Fruit fly (Drosophila melanogaster): ENCODE measurements around the gene Nmdmc.

Nmdmc gene

DNA sequence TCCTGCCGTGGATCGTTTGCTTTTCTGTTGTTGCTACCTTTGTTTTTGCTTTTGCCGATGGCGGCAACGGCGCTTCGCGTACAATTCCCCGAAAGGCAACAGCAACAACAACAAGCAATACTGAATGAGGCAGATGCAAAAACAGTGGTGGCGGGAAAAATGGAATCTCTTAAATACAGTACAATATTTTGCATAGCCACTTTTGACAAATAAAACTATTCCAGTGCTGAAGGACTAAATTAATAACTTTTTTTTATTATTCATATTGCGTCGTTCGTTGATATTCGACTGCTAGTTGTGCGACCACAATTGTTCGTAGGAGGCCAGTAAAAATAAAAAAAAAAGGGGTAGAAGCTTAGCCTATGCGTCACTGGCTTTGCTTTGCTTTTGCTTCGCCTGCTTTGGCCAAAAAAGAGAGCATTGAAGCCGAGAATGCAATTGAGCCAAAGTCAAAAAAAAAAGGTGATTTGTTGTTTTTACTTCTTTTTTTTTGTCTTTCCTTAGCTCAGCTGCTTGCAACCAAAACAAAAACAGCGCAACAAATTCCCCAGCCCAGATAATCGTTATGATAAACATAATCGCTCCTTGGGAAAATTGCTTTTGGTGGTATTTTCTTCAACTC, 18.4 kb downstream of the Nmdmc start (continued):
- peak; percentile 57 for TF ChIP-seq sd (tag; optimal IDR thresholded peaks at IDR 0.05)
- TF ChIP-seq Camta (GFP tag; optimal IDR thresholded peaks at IDR 0.05) = peak; percentile 81
- peak; percentile 86 for TF ChIP-seq Gug (GFP tag; IDR thresholded peaks at IDR 0.05)
- peak; percentile 77; the same call in 1 of the 3 replicates for TF ChIP-seq CG2199 (GFP tag; IDR thresholded peaks at IDR 0.05)
- no peak for TF ChIP-seq inv (GFP tag; IDR thresholded peaks at IDR 0.05; ENCODE audit: partially characterized antibody)
- TF ChIP-seq nom (GFP tag; optimal IDR thresholded peaks at IDR 0.05) = peak; percentile 97
- no peak for TF ChIP-seq unc-4 (GFP tag; IDR thresholded peaks at IDR 0.05; ENCODE audit: partially characterized antibody)
- peak; percentile 84 for TF ChIP-seq CG32532 (GFP tag; IDR thresholded peaks at IDR 0.05)
- TF ChIP-seq Optix (GFP tag; IDR thresholded peaks at IDR 0.05) = peak; percentile 89
- peak; percentile 40 for TF ChIP-seq CTCF (GFP tag; optimal IDR thresholded peaks at IDR 0.05)
- peak; percentile 78 to 89 for TF ChIP-seq dpn (GFP tag; optimal IDR thresholded peaks at IDR 0.05)
- TF ChIP-seq CG10209 (GFP tag; optimal IDR thresholded peaks at IDR 0.05) = peak; percentile 85
- TF ChIP-seq CG31441 (GFP tag; IDR thresholded peaks at IDR 0.05) = peak; percentile 81
- TF ChIP-seq MBD-R2 (GFP tag; IDR thresholded peaks at IDR 0.05) = peak; percentile 85
- TF ChIP-seq Dek (tag; optimal IDR thresholded peaks at IDR 0.05) = peak; percentile 85
- TF ChIP-seq ro (GFP tag; IDR thresholded peaks at IDR 0.05) = peak; percentile 65
- TF ChIP-seq CG7271 (tag; optimal IDR thresholded peaks at IDR 0.05) = peak; percentile 33
- TF ChIP-seq row (GFP tag; IDR thresholded peaks at IDR 0.05) = peak; percentile 90
- no peak for TF ChIP-seq CG17612 (GFP tag; IDR thresholded peaks at IDR 0.05)
- TF ChIP-seq lilli (GFP tag; optimal IDR thresholded peaks at IDR 0.05) = peak; percentile 94
- TF ChIP-seq CG4730 (GFP tag; IDR thresholded peaks at IDR 0.05) = peak; percentile 91
- peak; percentile 87 for TF ChIP-seq Blimp-1 (GFP tag; optimal IDR thresholded peaks at IDR 0.05)
- TF ChIP-seq pzg (GFP tag; optimal IDR thresholded peaks at IDR 0.05) = peak; percentile 1
- TF ChIP-seq CG18599 (GFP tag; optimal IDR thresholded peaks at IDR 0.05) = peak; percentile 92
- TF ChIP-seq Stat92E (GFP tag; optimal IDR thresholded peaks at IDR 0.05) = peak in 1 of 3 experiments; percentile 95
- peak; percentile 91 for TF ChIP-seq gem (tag; optimal IDR thresholded peaks at IDR 0.05)
- no peak for TF ChIP-seq abd-A (tag; optimal IDR thresholded peaks at IDR 0.05)
- TF ChIP-seq peb (GFP tag; IDR thresholded peaks at IDR 0.05) = peak; percentile 84
- TF ChIP-seq Ada2b (GFP tag; IDR thresholded peaks at IDR 0.05) = peak; percentile 89
- peak; percentile 25 for TF ChIP-seq trem (tag; optimal IDR thresholded peaks at IDR 0.05)
- TF ChIP-seq CG11723 (GFP tag; optimal IDR thresholded peaks at IDR 0.05) = peak; percentile 71
- TF ChIP-seq ham (GFP tag; IDR thresholded peaks at IDR 0.05) = no peak
- TF ChIP-seq repo (GFP tag; optimal IDR thresholded peaks at IDR 0.05) = peak; percentile 68
- TF ChIP-seq fd102C (GFP tag; optimal IDR thresholded peaks at IDR 0.05) = no peak
- TF ChIP-seq CoRest (tag; optimal IDR thresholded peaks at IDR 0.05) = peak; percentile 84
- TF ChIP-seq Fer1 (GFP tag; optimal IDR thresholded peaks at IDR 0.05) = peak; percentile 85
- TF ChIP-seq emc (GFP tag; optimal IDR thresholded peaks at IDR 0.05) = peak; percentile 67
- peak; percentile 71 for TF ChIP-seq cas (GFP tag; IDR thresholded peaks at IDR 0.05)
- TF ChIP-seq CG13424 (tag; optimal IDR thresholded peaks at IDR 0.05) = peak; percentile 86
- no peak for TF ChIP-seq CG8478 (optimal IDR thresholded peaks at IDR 0.05)
- TF ChIP-seq CG9797 (GFP tag; optimal IDR thresholded peaks at IDR 0.05) = no peak
- TF ChIP-seq CG12659 (GFP tag; optimal IDR thresholded peaks at IDR 0.05) = peak; percentile 86
- TF ChIP-seq Pdp1 (GFP tag; optimal IDR thresholded peaks at IDR 0.05) = peak; percentile 63 to 83
- no peak for TF ChIP-seq zf30C (GFP tag; optimal IDR thresholded peaks at IDR 0.05)
- peak; percentile 42 for TF ChIP-seq luna (GFP tag; optimal IDR thresholded peaks at IDR 0.05)
- peak; percentile 92 for TF ChIP-seq HLH3B (GFP tag; IDR thresholded peaks at IDR 0.05)
- TF ChIP-seq CG43689 (GFP tag; IDR thresholded peaks at IDR 0.05) = peak; percentile 86
- TF ChIP-seq so (GFP tag; IDR thresholded peaks at IDR 0.05) = peak; percentile 92
- TF ChIP-seq dimm (GFP tag; IDR thresholded peaks at IDR 0.05) = no peak; the same call in 1 of the 2 replicates
- TF ChIP-seq tup (GFP tag; optimal IDR thresholded peaks at IDR 0.05) = peak; percentile 83
- TF ChIP-seq yki (optimal IDR thresholded peaks at IDR 0.05) = no peak

All from whole organism, embryonic.